Worm (Caenorhabditis elegans) whole organism, young adult: ENCODE measurements around the gene cysl-3.
A peak's percentile ranks its signal among the peaks of the same experiment; 100 is the strongest.

Source experiments
- C17E4.6 ChIP-seq: fragments of 200-800 bp; sonication (Bioruptor generic); IDR thresholded peaks from 2 replicates; pipeline ENCODE4 v1.3.6; 2022; ENCODE audit warnings: missing genetic modification reagents, missing genetic modification characterization, missing compliant biosample characterization
- F10E7.11 ChIP-seq: sonication (generic microtip); optimal IDR thresholded peaks from 2 replicates; lab custom pipeline; 2017; ENCODE audit warnings: mild to moderate bottlenecking, missing genetic modification characterization, moderate library complexity, missing compliant biosample characterization
- F23B12.7 ChIP-seq: sonication (generic microtip); optimal IDR thresholded peaks from 2 replicates; lab custom pipeline; 2017; ENCODE audit warnings: missing genetic modification characterization, mild to moderate bottlenecking, missing compliant biosample characterization, antibody characterized with exemption, moderate library complexity; ENCODE audit not compliant: insufficient read depth
- F33H1.4 ChIP-seq: fragments of 200-800 bp; sonication (Bioruptor generic); IDR thresholded peaks from 2 replicates; pipeline ENCODE4 v1.3.6; 2022; ENCODE audit warnings: missing genetic modification reagents, missing genetic modification characterization, missing compliant biosample characterization
- K11D2.4 ChIP-seq: fragments of 200-800 bp; sonication (Bioruptor generic); IDR thresholded peaks from 2 replicates; pipeline ENCODE4 v1.3.6; 2022; ENCODE audit warnings: missing genetic modification reagents, missing genetic modification characterization, missing compliant biosample characterization
- K12H6.12 ChIP-seq: fragments of 200-800 bp; sonication (Bioruptor generic); optimal IDR thresholded peaks from 2 replicates; lab custom pipeline; 2018; ENCODE audit warnings: mild to moderate bottlenecking, missing genetic modification characterization, missing compliant biosample characterization
- T26A5.8 ChIP-seq: sonication (generic microtip); optimal IDR thresholded peaks from 2 replicates; lab custom pipeline; 2016; ENCODE audit warnings: missing genetic modification characterization, missing compliant biosample characterization
- Y53F4B.3 ChIP-seq: fragments of 200-800 bp; sonication (Bioruptor generic); IDR thresholded peaks from 2 replicates; pipeline ENCODE4 v1.3.6; 2022; ENCODE audit warnings: missing genetic modification reagents, missing genetic modification characterization, missing compliant biosample characterization
- Y79H2A.3 ChIP-seq: fragments of 200-800 bp; sonication (Bioruptor generic); conservative IDR thresholded peaks from 2 replicates; pipeline ENCODE4 v1.3.6; 2022; ENCODE audit warnings: missing genetic modification reagents, missing genetic modification characterization, missing compliant biosample characterization
- ama-1 ChIP-seq, 3 experiments: fragments of 150-350 bp in 1 of 3; sonication (generic microtip) in 2 of 3; optimal IDR thresholded peaks; 2 replicates each; lab custom pipeline; 2014 to 2018; ENCODE audit warnings: missing biosample characterization in 2 of 3, missing genetic modification characterization in 2 of 3, missing genetic modification reagents in 2 of 3
- ccch-3 ChIP-seq: fragments of 200-800 bp; sonication (Bioruptor generic); optimal IDR thresholded peaks from 2 replicates; lab custom pipeline; 2018; ENCODE audit warnings: mild to moderate bottlenecking, missing genetic modification characterization, missing compliant biosample characterization
- cebp-1 ChIP-seq, 2 experiments: fragments of 200-800 bp in 1 of 2; sonication (Bioruptor generic) in 1 of 2; sonication (generic microtip) in 1 of 2; IDR thresholded peaks in 1 of 2; optimal IDR thresholded peaks in 1 of 2; 2 replicates each; pipeline versions ENCODE4 v1.3.6 to Lab custom; 2017 to 2022; ENCODE audit warnings: missing compliant biosample characterization in 2 of 2, missing genetic modification characterization in 2 of 2, mild to moderate bottlenecking in 1 of 2, missing genetic modification reagents in 1 of 2, moderate library complexity in 1 of 2
- ceh-40 ChIP-seq: fragments of 200-800 bp; sonication (Bioruptor generic); IDR thresholded peaks from 2 replicates; pipeline ENCODE4 v1.3.6; 2022; ENCODE audit warnings: missing genetic modification characterization, missing compliant biosample characterization
- ceh-91 ChIP-seq: fragments of 200-800 bp; sonication (Bioruptor generic); IDR thresholded peaks from 2 replicates; pipeline ENCODE4 v1.3.6; 2022; ENCODE audit warnings: missing genetic modification reagents, missing genetic modification characterization, missing compliant biosample characterization
- die-1 ChIP-seq: sonication (generic microtip); optimal IDR thresholded peaks from 2 replicates; lab custom pipeline; 2016; ENCODE audit warnings: missing genotype, mild to moderate bottlenecking, missing genetic modification characterization, missing compliant biosample characterization
- dpl-1 ChIP-seq: fragments of 150-350 bp; optimal IDR thresholded peaks from 2 replicates; lab custom pipeline; 2014; ENCODE audit warnings: missing biosample characterization, missing genetic modification reagents, missing genetic modification characterization
- efl-1 ChIP-seq: fragments of 150-350 bp; optimal IDR thresholded peaks from 2 replicates; lab custom pipeline; 2014; ENCODE audit warnings: missing biosample characterization, missing genetic modification reagents, missing genetic modification characterization
- egl-44 ChIP-seq: fragments of 200-800 bp; sonication (Bioruptor generic); IDR thresholded peaks from 2 replicates; pipeline ENCODE4 v1.3.6; 2022; ENCODE audit warnings: missing genetic modification reagents, missing genetic modification characterization, missing compliant biosample characterization
- egrh-3 ChIP-seq: fragments of 200-800 bp; sonication (Bioruptor generic); IDR thresholded peaks from 2 replicates; pipeline ENCODE4 v1.3.6; 2022; ENCODE audit warnings: missing genetic modification reagents, missing genetic modification characterization, missing compliant biosample characterization
- ekl-4 ChIP-seq: fragments of 200-800 bp; sonication (Bioruptor generic); IDR thresholded peaks from 2 replicates; pipeline ENCODE4 v1.3.6; 2022; ENCODE audit warnings: missing genetic modification reagents, missing genetic modification characterization, missing compliant biosample characterization
- ets-4 ChIP-seq: fragments of 200-800 bp; sonication (Bioruptor generic); optimal IDR thresholded peaks from 2 replicates; lab custom pipeline; 2018; ENCODE audit warnings: mild to moderate bottlenecking, missing genetic modification characterization, missing compliant biosample characterization
- hlh-12 ChIP-seq: sonication (generic microtip); optimal IDR thresholded peaks from 2 replicates; lab custom pipeline; 2016; ENCODE audit warnings: missing genetic modification characterization, missing compliant biosample characterization
- hmg-1.2 ChIP-seq: fragments of 200-800 bp; sonication (Bioruptor generic); IDR thresholded peaks from 2 replicates; pipeline ENCODE4 v1.3.6; 2022; ENCODE audit warnings: missing genetic modification reagents, missing genetic modification characterization, missing compliant biosample characterization
- let-607 ChIP-seq, 2 experiments: fragments of 200-800 bp in 1 of 2; sonication (Bioruptor generic) in 1 of 2; sonication (generic microtip) in 1 of 2; optimal IDR thresholded peaks; 2 replicates each; lab custom pipeline; 2016 to 2018; ENCODE audit warnings: mild to moderate bottlenecking in 2 of 2, missing compliant biosample characterization in 2 of 2, missing genetic modification characterization in 2 of 2, moderate library complexity in 2 of 2, missing genotype in 1 of 2
- lin-54 ChIP-seq: fragments of 200-800 bp; sonication (Bioruptor generic); optimal IDR thresholded peaks from 2 replicates; lab custom pipeline; 2018; ENCODE audit warnings: mild to moderate bottlenecking, missing genetic modification characterization, missing compliant biosample characterization
- madf-6 ChIP-seq: fragments of 200-800 bp; sonication (Bioruptor generic); IDR thresholded peaks from 2 replicates; pipeline ENCODE4 v1.3.6; 2022; ENCODE audit warnings: missing genetic modification reagents, missing genetic modification characterization, missing compliant biosample characterization
- nfya-2 ChIP-seq: fragments of 200-800 bp; sonication (Bioruptor generic); IDR thresholded peaks from 2 replicates; pipeline ENCODE4 v1.3.6; 2022; ENCODE audit warnings: missing genetic modification reagents, missing genetic modification characterization, missing compliant biosample characterization
- nfyb-1 ChIP-seq: fragments of 200-800 bp; sonication (Bioruptor generic); IDR thresholded peaks from 2 replicates; pipeline ENCODE4 v1.3.6; 2022; ENCODE audit warnings: missing genetic modification reagents, missing genetic modification characterization, missing compliant biosample characterization
- nhr-80 ChIP-seq: sonication (generic microtip); optimal IDR thresholded peaks from 2 replicates; lab custom pipeline; 2016; ENCODE audit warnings: missing genetic modification characterization, missing compliant biosample characterization
- nhr-90 ChIP-seq: sonication (generic microtip); optimal IDR thresholded peaks from 2 replicates; lab custom pipeline; 2016; ENCODE audit warnings: missing genotype, mild to moderate bottlenecking, missing genetic modification characterization, missing compliant biosample characterization
- rcor-1 ChIP-seq: fragments of 200-800 bp; sonication (Bioruptor generic); IDR thresholded peaks from 2 replicates; pipeline ENCODE4 v1.3.6; 2022; ENCODE audit warnings: missing genetic modification reagents, missing genetic modification characterization, missing compliant biosample characterization
- rec-8 ChIP-seq, 2 experiments: sonication (generic microtip); optimal IDR thresholded peaks; 2 replicates each; lab custom pipeline; 2016; ENCODE audit warnings: mild to moderate bottlenecking in 2 of 2, missing genetic modification characterization in 2 of 2, missing genetic modification reagents in 2 of 2, missing genotype in 2 of 2, missing biosample characterization in 1 of 2, missing compliant biosample characterization in 1 of 2, moderate library complexity in 1 of 2
- repo-1 ChIP-seq: sonication (generic microtip); optimal IDR thresholded peaks from 2 replicates; lab custom pipeline; 2017; ENCODE audit warnings: mild to moderate bottlenecking, missing genetic modification characterization, missing compliant biosample characterization
- somi-1 ChIP-seq: fragments of 200-800 bp; sonication (Bioruptor generic); optimal IDR thresholded peaks from 2 replicates; lab custom pipeline; 2018; ENCODE audit warnings: mild to moderate bottlenecking, missing genetic modification characterization, missing compliant biosample characterization
- tbp1 ChIP-seq: fragments of 200-800 bp; sonication (Bioruptor generic); optimal IDR thresholded peaks from 2 replicates; lab custom pipeline; 2018; ENCODE audit warnings: mild to moderate bottlenecking, missing genetic modification characterization, missing compliant biosample characterization
- unc-62 ChIP-seq: fragments of 150-350 bp; optimal IDR thresholded peaks from 2 replicates; lab custom pipeline; 2014; ENCODE audit warnings: missing biosample characterization, missing genetic modification reagents, missing genetic modification characterization
- zfh-2 ChIP-seq: fragments of 200-800 bp; sonication (Bioruptor generic); conservative IDR thresholded peaks from 2 replicates; pipeline ENCODE4 v1.3.6; 2022; ENCODE audit warnings: missing genetic modification reagents, missing genetic modification characterization, missing compliant biosample characterization
- ztf-22 ChIP-seq: fragments of 200-800 bp; sonication (Bioruptor generic); optimal IDR thresholded peaks from 2 replicates; lab custom pipeline; 2018; ENCODE audit warnings: mild to moderate bottlenecking, missing genetic modification characterization, moderate library complexity, missing compliant biosample characterization
- ztf-3 ChIP-seq: fragments of 200-800 bp; sonication (Bioruptor generic); optimal IDR thresholded peaks from 2 replicates; lab custom pipeline; 2018; ENCODE audit warnings: mild to moderate bottlenecking, missing genetic modification characterization, missing compliant biosample characterization
- ztf-6 ChIP-seq: fragments of 200-800 bp; sonication (Bioruptor generic); IDR thresholded peaks from 2 replicates; pipeline ENCODE4 v1.3.6; 2022; ENCODE audit warnings: missing genetic modification reagents, missing genetic modification characterization, missing compliant biosample characterization

Gene cysl-3

ce11 chrV:3790424-3790823 lies 14.5 kb upstream of the cysl-3 start:
- TF ChIP-seq egrh-3 (GFP tag; lab: Robert Waterston, UW) (peak; percentile 37; the same call in 1 of the 2 replicates), nfya-2 (no peak), efl-1 (no peak), ama-1 (optimal IDR thresholded peaks at IDR 0.05; lab: Kevin White, UChicago) (no peak), ama-1 (GFP tag; optimal IDR thresholded peaks at IDR 0.05; lab: Kevin White, UChicago) (no peak), zfh-2 (GFP tag; lab: Robert Waterston, UW) (peak; percentile 61; the same call in 1 of the 2 replicates)

- TF ChIP-seq efl-1 (no peak), nfyb-1 (GFP tag; lab: Robert Waterston, UW) (no peak), tbp1 (GFP tag; lab: Kevin White, UChicago) (no peak), hlh-12 (tag; lab: Kevin White, UChicago) (no peak), rcor-1 (GFP tag; lab: Robert Waterston, UW) (no peak), ztf-6 (GFP tag; lab: Robert Waterston, UW) (no peak), F33H1.4 (no peak)
Measured at ce11 chrV:3789770-3790169, 13.8 kb upstream of the cysl-3 start, which contains the start of gene R08F11.7. TSS of gene R08F11.7 (plus strand) at chrV:3790070.

- TF ChIP-seq C17E4.6 (GFP tag; lab: Robert Waterston, UW) (no peak), T26A5.8 (no peak), dpl-1 (no peak), ztf-3 (GFP tag; lab: Kevin White, UChicago) (no peak), die-1 (tag; lab: Kevin White, UChicago) (no peak), lin-54 (no peak), K12H6.12 (tag; lab: Kevin White, UChicago) (no peak)
- TF ChIP-seq, all 124 proteins: peak for 0
Measured at ce11 chrV:3788538-3788937, 12.6 kb upstream of the cysl-3 start.

- no peak for TF ChIP-seq zfh-2 (GFP tag; lab: Robert Waterston, UW)
- no peak for TF ChIP-seq repo-1 (tag; lab: Kevin White, UChicago)
- TF ChIP-seq ceh-91 (GFP tag; lab: Robert Waterston, UW), result no peak
- TF ChIP-seq nhr-80 (tag; lab: Kevin White, UChicago), result peak; percentile 65
- no peak for TF ChIP-seq F23B12.7
- peak; percentile 39 for TF ChIP-seq unc-62 (GFP tag; lab: Kevin White, UChicago)
- no peak for TF ChIP-seq madf-6
- TF ChIP-seq ccch-3 (GFP tag; lab: Kevin White, UChicago), result no peak
- no peak for TF ChIP-seq rec-8 (tag; optimal IDR thresholded peaks at IDR 0.05; lab: Kevin White, UChicago)
- TF ChIP-seq rcor-1 (GFP tag; lab: Robert Waterston, UW), result no peak
- no peak for TF ChIP-seq K11D2.4 (GFP tag; lab: Robert Waterston, UW)
- TF ChIP-seq Y53F4B.3 (GFP tag; lab: Robert Waterston, UW), result no peak
- TF ChIP-seq nhr-90 (tag; lab: Kevin White, UChicago), result no peak
- TF ChIP-seq Y79H2A.3 (GFP tag; lab: Robert Waterston, UW), result no peak
- no peak for TF ChIP-seq ceh-40
Measured at ce11 chrV:3784167-3784734, 8.3 kb upstream of the cysl-3 start, which contains the start of gene R08F11.1. TSS of gene R08F11.1 (minus strand) at chrV:3784217.

ce11 chrV:3776946-3777345 lies 1.0 kb upstream of the cysl-3 start:
- TF ChIP-seq nhr-80 (tag; lab: Kevin White, UChicago), result peak; percentile 74
- TF ChIP-seq ekl-4 (GFP tag; lab: Robert Waterston, UW), result 0 out of 2 replicates have a peak, but pooled peaks have one; percentile 41
- peak; percentile 53; the same call in 1 of the 2 replicates for TF ChIP-seq hmg-1.2 (GFP tag; lab: Robert Waterston, UW)
- no peak for TF ChIP-seq let-607 (tag; optimal IDR thresholded peaks at IDR 0.05; lab: Kevin White, UChicago)
- TF ChIP-seq somi-1 (GFP tag; lab: Kevin White, UChicago), result no peak
- TF ChIP-seq nhr-90 (tag; lab: Kevin White, UChicago), result no peak
- no peak for TF ChIP-seq cebp-1 (GFP tag; IDR thresholded peaks at IDR 0.05; lab: Robert Waterston, UW)
- TF ChIP-seq cebp-1 (tag; optimal IDR thresholded peaks at IDR 0.05; lab: Kevin White, UChicago), result peak; percentile 27
- no peak for TF ChIP-seq zfh-2 (GFP tag; lab: Robert Waterston, UW)
- no peak for TF ChIP-seq F33H1.4
- no peak for TF ChIP-seq F10E7.11
- TF ChIP-seq ceh-40, result no peak
- no peak for TF ChIP-seq ets-4
- TF ChIP-seq ztf-22, result peak; percentile 24
- no peak for TF ChIP-seq egl-44
